Fruit fly (Drosophila melanogaster) whole organism, embryonic: ENCODE data around the gene Sc2.

Experiments
- Abd-B ChIP-seq: fragments of 200-800 bp; sonication (Bioruptor generic); optimal IDR thresholded peaks from 2 replicates; lab custom pipeline; 2018; ENCODE audit warnings: missing biosample characterization, mild to moderate bottlenecking, missing genetic modification characterization, moderate library complexity
- Awh ChIP-seq: fragments of 200-800 bp; sonication (Bioruptor generic); IDR thresholded peaks from 2 replicates; pipeline ENCODE4, ENCODE4 v1.3.6; 2022; ENCODE audit warnings: missing biosample characterization, missing genetic modification characterization
- B-H2 ChIP-seq: fragments of 200-800 bp; sonication (Bioruptor generic); optimal IDR thresholded peaks from 2 replicates; lab custom pipeline; 2018; ENCODE audit warnings: missing biosample characterization, mild to moderate bottlenecking, missing genetic modification characterization
- BEAF-32 ChIP-seq: fragments of 200-800 bp; sonication (Bioruptor generic); optimal IDR thresholded peaks from 3 replicates; lab custom pipeline; 2017; ENCODE audit warnings: missing biosample characterization, missing genetic modification characterization, mild to moderate bottlenecking, moderate library complexity, missing genetic modification reagents
- Bteb2 ChIP-seq: fragments of 200-800 bp; sonication (Bioruptor generic); optimal IDR thresholded peaks from 2 replicates; lab custom pipeline; 2016; ENCODE audit warnings: missing biosample characterization, missing genetic modification characterization
- CG10431 ChIP-seq: fragments of 200-800 bp; sonication (Bioruptor generic); optimal IDR thresholded peaks from 3 replicates; lab custom pipeline; 2018; ENCODE audit warnings: missing biosample characterization, mild to moderate bottlenecking, missing genetic modification characterization
- CG12071 ChIP-seq: fragments of 200-800 bp; sonication (Bioruptor generic); optimal IDR thresholded peaks from 3 replicates; lab custom pipeline; 2018; ENCODE audit warnings: missing biosample characterization, mild to moderate bottlenecking, missing genetic modification characterization
- CG13287 ChIP-seq: fragments of 200-800 bp; sonication (Bioruptor generic); IDR thresholded peaks from 2 replicates; pipeline ENCODE4 v1.3.6; 2022; ENCODE audit warnings: missing biosample characterization, missing genetic modification characterization; ENCODE audit not compliant: partially characterized antibody
- CG15269 ChIP-seq: fragments of 200-800 bp; sonication (Bioruptor generic); optimal IDR thresholded peaks from 2 replicates; lab custom pipeline; 2018; ENCODE audit warnings: missing biosample characterization, mild to moderate bottlenecking, missing genetic modification characterization, moderate library complexity
- CG17912 ChIP-seq: fragments of 200-800 bp; sonication (Bioruptor generic); optimal IDR thresholded peaks from 2 replicates; lab custom pipeline; 2018; ENCODE audit warnings: missing biosample characterization, mild to moderate bottlenecking, missing genetic modification characterization
- CG1792 ChIP-seq: fragments of 200-800 bp; sonication (Bioruptor generic); optimal IDR thresholded peaks from 2 replicates; lab custom pipeline; 2016; ENCODE audit warnings: missing biosample characterization, missing genetic modification characterization
- CG30403 ChIP-seq: fragments of 200-800 bp; sonication (Bioruptor generic); optimal IDR thresholded peaks from 3 replicates; lab custom pipeline; 2016; ENCODE audit warnings: missing biosample characterization, missing genetic modification characterization
- CG34224 ChIP-seq: fragments of 200-800 bp; sonication (Bioruptor generic); IDR thresholded peaks from 3 replicates; pipeline ENCODE4 v1.3.6; 2022; ENCODE audit warnings: missing biosample characterization, missing genetic modification characterization; ENCODE audit not compliant: partially characterized antibody
- CG4424 ChIP-seq: fragments of 200-800 bp; sonication (Bioruptor generic); optimal IDR thresholded peaks from 3 replicates; lab custom pipeline; 2016; ENCODE audit warnings: missing biosample characterization, missing genetic modification characterization
- CG7745 ChIP-seq: fragments of 200-800 bp; sonication (Bioruptor generic); optimal IDR thresholded peaks from 2 replicates; lab custom pipeline; 2018; ENCODE audit warnings: missing biosample characterization, mild to moderate bottlenecking, missing genetic modification characterization, moderate library complexity
- CG8944 ChIP-seq: fragments of 200-800 bp; sonication (Bioruptor generic); optimal IDR thresholded peaks from 3 replicates; lab custom pipeline; 2016; ENCODE audit warnings: missing biosample characterization, missing genetic modification characterization
- D ChIP-seq, 2 experiments: fragments of 200-800 bp in 1 of 2; fragments of >200 bp in 1 of 2; sonication (Bioruptor generic) in 1 of 2; optimal IDR thresholded peaks; 2 replicates in 1 of 2; 3 replicates in 1 of 2; lab custom pipeline; 2017; ENCODE audit warnings: mild to moderate bottlenecking in 1 of 2, missing biosample characterization in 1 of 2, missing genetic modification characterization in 1 of 2, missing genetic modification reagents in 1 of 2
- Eip74EF ChIP-seq, 2 experiments: fragments of 200-800 bp in 1 of 2; fragments of >200 bp in 1 of 2; sonication (Bioruptor generic) in 1 of 2; optimal IDR thresholded peaks; 2 replicates each; lab custom pipeline; 2017 to 2019; ENCODE audit warnings: missing biosample characterization in 2 of 2, missing genetic modification characterization in 2 of 2, mild to moderate bottlenecking in 1 of 2, moderate library complexity in 1 of 2
- H2.0 ChIP-seq: fragments of 200-800 bp; sonication (Bioruptor generic); IDR thresholded peaks from 2 replicates; pipeline ENCODE4 v1.3.6; 2022; ENCODE audit warnings: missing biosample characterization, missing genetic modification characterization
- Hey ChIP-seq: fragments of 200-800 bp; sonication (Bioruptor generic); optimal IDR thresholded peaks from 3 replicates; lab custom pipeline; 2018; ENCODE audit warnings: missing biosample characterization, mild to moderate bottlenecking, missing genetic modification characterization
- Lim3 ChIP-seq: fragments of 200-800 bp; sonication (Bioruptor generic); IDR thresholded peaks from 2 replicates; pipeline ENCODE4 v1.3.6; 2022; ENCODE audit warnings: missing biosample characterization, missing genetic modification characterization
- Opbp ChIP-seq: fragments of 200-800 bp; sonication (Bioruptor generic); IDR thresholded peaks from 3 replicates; pipeline ENCODE4 v1.3.6; 2022; ENCODE audit warnings: missing biosample characterization, missing genetic modification characterization; ENCODE audit not compliant: partially characterized antibody
- Six4 ChIP-seq: fragments of 200-800 bp; sonication (Bioruptor generic); optimal IDR thresholded peaks from 2 replicates; lab custom pipeline; 2016; ENCODE audit warnings: missing biosample characterization, missing genetic modification characterization
- Sox100B ChIP-seq: fragments of 200-800 bp; sonication (Bioruptor generic); optimal IDR thresholded peaks from 3 replicates; lab custom pipeline; 2018; ENCODE audit warnings: missing biosample characterization, mild to moderate bottlenecking, missing genetic modification characterization
- Ssrp ChIP-seq: fragments of 200-800 bp; sonication (Bioruptor generic); optimal IDR thresholded peaks from 2 replicates; lab custom pipeline; 2018; ENCODE audit warnings: missing biosample characterization, mild to moderate bottlenecking, missing genetic modification characterization, moderate library complexity
- Taf1 ChIP-seq: fragments of 200-800 bp; sonication (Bioruptor generic); IDR thresholded peaks from 2 replicates; pipeline ENCODE4 v1.3.6; 2022; ENCODE audit warnings: missing biosample characterization, missing genetic modification characterization
- amos ChIP-seq: fragments of 200-800 bp; sonication (Bioruptor generic); IDR thresholded peaks from 2 replicates; pipeline ENCODE4 v1.3.6; 2022; ENCODE audit warnings: missing biosample characterization, missing genetic modification characterization; ENCODE audit not compliant: partially characterized antibody
- ap ChIP-seq: fragments of 200-800 bp; sonication (Bioruptor generic); IDR thresholded peaks from 2 replicates; pipeline ENCODE4 v1.3.6; 2022; ENCODE audit warnings: missing biosample characterization, missing genetic modification characterization
- ash1 ChIP-seq: fragments of 200-800 bp; sonication (Bioruptor generic); optimal IDR thresholded peaks from 2 replicates; lab custom pipeline; 2018; ENCODE audit warnings: missing biosample characterization, mild to moderate bottlenecking, missing genetic modification characterization
- br ChIP-seq: fragments of >200 bp; optimal IDR thresholded peaks from 2 replicates; lab custom pipeline; 2017
- dmrt99B ChIP-seq: fragments of 200-800 bp; sonication (Bioruptor generic); optimal IDR thresholded peaks from 2 replicates; lab custom pipeline; 2018; ENCODE audit warnings: missing biosample characterization, mild to moderate bottlenecking, missing genetic modification characterization, moderate library complexity
- esg ChIP-seq: fragments of 200-800 bp; sonication (Bioruptor generic); conservative IDR thresholded peaks from 2 replicates; pipeline ENCODE4 v1.3.6; 2022; ENCODE audit warnings: missing biosample characterization, missing genetic modification characterization
- eve ChIP-seq, 2 experiments: fragments of >200 bp; optimal IDR thresholded peaks; 2 replicates each; lab custom pipeline; 2017; ENCODE audit warnings: missing biosample characterization in 2 of 2, missing genetic modification characterization in 2 of 2
- fu2 ChIP-seq: fragments of 200-800 bp; sonication (Bioruptor generic); optimal IDR thresholded peaks from 2 replicates; lab custom pipeline; 2016; ENCODE audit warnings: missing biosample characterization, missing genetic modification characterization
- gro ChIP-seq: fragments of 200-800 bp; sonication (Bioruptor generic); optimal IDR thresholded peaks from 2 replicates; lab custom pipeline; 2016; ENCODE audit warnings: missing biosample characterization, missing genetic modification characterization
- gsb ChIP-seq: fragments of 200-800 bp; sonication (Bioruptor generic); IDR thresholded peaks from 2 replicates; pipeline ENCODE4 v1.3.6; 2022; ENCODE audit warnings: missing biosample characterization, missing genetic modification characterization
- hkb ChIP-seq, 2 experiments: fragments of 200-800 bp in 1 of 2; fragments of >200 bp in 1 of 2; sonication (Bioruptor generic) in 1 of 2; IDR thresholded peaks in 1 of 2; optimal IDR thresholded peaks in 1 of 2; 2 replicates each; pipeline versions ENCODE4 v1.3.6 to Lab custom; 2017 to 2022; ENCODE audit warnings: missing biosample characterization in 1 of 2, missing genetic modification characterization in 1 of 2
- jigr1 ChIP-seq: fragments of 200-800 bp; sonication (Bioruptor generic); IDR thresholded peaks from 3 replicates; pipeline ENCODE4 v1.3.6; 2022; ENCODE audit warnings: missing biosample characterization, missing genetic modification characterization
- lola ChIP-seq, 3 experiments: fragments of >200 bp in 2 of 3; fragments of 200-800 bp in 1 of 3; sonication (Bioruptor generic) in 1 of 3; optimal IDR thresholded peaks; 2 replicates each; lab custom pipeline; 2017 to 2019; ENCODE audit warnings: missing biosample characterization in 3 of 3, missing genetic modification characterization in 3 of 3, mild to moderate bottlenecking in 1 of 3, moderate library complexity in 1 of 3
- nerfin-2 ChIP-seq: fragments of 200-800 bp; sonication (Bioruptor generic); IDR thresholded peaks from 2 replicates; pipeline ENCODE4 v1.3.6; 2022; ENCODE audit warnings: missing biosample characterization, missing genetic modification characterization; ENCODE audit not compliant: partially characterized antibody
- nmo ChIP-seq: fragments of 200-800 bp; sonication (Bioruptor generic); optimal IDR thresholded peaks from 2 replicates; lab custom pipeline; 2018; ENCODE audit warnings: missing biosample characterization, mild to moderate bottlenecking, missing genetic modification characterization, moderate library complexity
- pb ChIP-seq: fragments of 200-800 bp; sonication (Bioruptor generic); optimal IDR thresholded peaks from 3 replicates; lab custom pipeline; 2016; ENCODE audit warnings: missing biosample characterization, missing genetic modification characterization
- ranshi ChIP-seq: fragments of 200-800 bp; sonication (Bioruptor generic); IDR thresholded peaks from 2 replicates; pipeline ENCODE4 v1.3.6; 2022; ENCODE audit warnings: missing biosample characterization, missing genetic modification characterization
- ro ChIP-seq: fragments of 200-800 bp; sonication (Bioruptor generic); IDR thresholded peaks from 2 replicates; pipeline ENCODE4 v1.3.6; 2022; ENCODE audit warnings: missing biosample characterization, missing genetic modification characterization
- sens ChIP-seq: fragments of 200-800 bp; sonication (Bioruptor generic); peaks from one replicate; lab custom pipeline; 2016; ENCODE audit warnings: missing biosample characterization, missing genetic modification characterization
- sim ChIP-seq: fragments of 200-800 bp; sonication (Bioruptor generic); IDR thresholded peaks from 2 replicates; pipeline ENCODE4 v1.3.6; 2022; ENCODE audit warnings: missing biosample characterization, missing genetic modification characterization
- so ChIP-seq: fragments of 200-800 bp; sonication (Bioruptor generic); IDR thresholded peaks from 3 replicates; pipeline ENCODE4 v1.3.6; 2022; ENCODE audit warnings: missing biosample characterization, missing genetic modification characterization
- stc ChIP-seq: fragments of 200-800 bp; sonication (Bioruptor generic); IDR thresholded peaks from 2 replicates; pipeline ENCODE4 v1.3.6; 2022; ENCODE audit warnings: missing biosample characterization, missing genetic modification characterization
- trem ChIP-seq: fragments of 200-800 bp; optimal IDR thresholded peaks from 3 replicates; lab custom pipeline; 2019; ENCODE audit warnings: missing biosample characterization, mild to moderate bottlenecking, missing genetic modification characterization, moderate library complexity
- vnd ChIP-seq: fragments of 200-800 bp; sonication (Bioruptor generic); IDR thresholded peaks from 3 replicates; pipeline ENCODE4 v1.3.6; 2022; ENCODE audit warnings: missing biosample characterization, missing genetic modification characterization; ENCODE audit not compliant: partially characterized antibody

The Sc2 gene

dm6 chr3L:3892154-3892624 lies 11.1 kb upstream of the Sc2 start, which contains the start of gene Fie (continued):
- no peak for TF ChIP-seq Taf1 (GFP tag; lab: Robert Waterston, UW)
- TF ChIP-seq esg (GFP tag; lab: Robert Waterston, UW) = no peak
- no peak for TF ChIP-seq Opbp
- TF ChIP-seq CG4424 (GFP tag; lab: Kevin White, UChicago) = peak; percentile 26
- peak; percentile 64 for TF ChIP-seq Abd-B
- no peak for TF ChIP-seq CG8944 (GFP tag; lab: Kevin White, UChicago)
- no peak for TF ChIP-seq CG7745
- TF ChIP-seq ash1 (GFP tag; lab: Kevin White, UChicago) = no peak
- no peak for TF ChIP-seq ranshi (GFP tag; lab: Robert Waterston, UW)
- no peak for TF ChIP-seq nerfin-2 (GFP tag; lab: Robert Waterston, UW)
- no peak for TF ChIP-seq CG13287 (GFP tag; lab: Robert Waterston, UW)
- 0 out of 2 replicates have a peak, but pooled peaks have one; percentile 16 for TF ChIP-seq Awh (GFP tag; lab: Robert Waterston, UW)
- TF ChIP-seq BEAF-32 (GFP tag; lab: Kevin White, UChicago) = no peak
- TF ChIP-seq B-H2 = peak; percentile 13
- TF ChIP-seq CG1792 (GFP tag; lab: Kevin White, UChicago) = no peak
- TF ChIP-seq CG30403 (GFP tag; lab: Kevin White, UChicago) = peak; percentile 71
- 0 out of 3 replicates have a peak, but pooled peaks have one; percentile 56 for TF ChIP-seq so (GFP tag; lab: Robert Waterston, UW)
- no peak for TF ChIP-seq CG17912 (GFP tag; lab: Kevin White, UChicago)
- no peak for TF ChIP-seq Six4 (GFP tag; lab: Kevin White, UChicago)
- peak; percentile 79 for TF ChIP-seq nmo (GFP tag; lab: Kevin White, UChicago)
- TF ChIP-seq Bteb2 = peak; percentile 8
- TF ChIP-seq eve (GFP tag; optimal IDR thresholded peaks at IDR 0.05; lab: Kevin White, UChicago) = no peak
- TF ChIP-seq Eip74EF (GFP tag; optimal IDR thresholded peaks at IDR 0.05; lab: Kevin White, UChicago) = no peak
- TF ChIP-seq CG34224 (GFP tag; lab: Robert Waterston, UW) = no peak
- TF ChIP-seq Sox100B (GFP tag; lab: Kevin White, UChicago) = peak; percentile 67
- no peak for TF ChIP-seq fu2 (GFP tag; lab: Kevin White, UChicago)
- TF ChIP-seq amos (GFP tag; lab: Robert Waterston, UW) = no peak
- no peak for TF ChIP-seq D (optimal IDR thresholded peaks at IDR 0.05; lab: Kevin White, UChicago)
- peak; percentile 35 for TF ChIP-seq D (GFP tag; optimal IDR thresholded peaks at IDR 0.05; lab: Kevin White, UChicago)
- TF ChIP-seq pb (GFP tag; lab: Kevin White, UChicago) = no peak
- TF ChIP-seq lola (GFP tag; optimal IDR thresholded peaks at IDR 0.05; lab: Kevin White, UChicago) = peak in 1 of 3 experiments; percentile 31
- no peak for TF ChIP-seq br (lab: Kevin White, UChicago)
- peak; percentile 33 for TF ChIP-seq CG12071 (GFP tag; lab: Kevin White, UChicago)
- TF ChIP-seq vnd (GFP tag; lab: Robert Waterston, UW) = no peak
- no peak for TF ChIP-seq ro (GFP tag; lab: Robert Waterston, UW)
- peak; percentile 66 for TF ChIP-seq Ssrp (tag; lab: Kevin White, UChicago)
- TF ChIP-seq sens (GFP tag; lab: Kevin White, UChicago) = peak; percentile 85
- TF ChIP-seq jigr1 (GFP tag; lab: Robert Waterston, UW) = no peak
- no peak for TF ChIP-seq Lim3 (GFP tag; lab: Robert Waterston, UW)
- no peak for TF ChIP-seq gro
- no peak for TF ChIP-seq Hey (tag; lab: Kevin White, UChicago)
- no peak for TF ChIP-seq sim
- TF ChIP-seq CG15269 (tag; lab: Kevin White, UChicago) = peak; percentile 78
- no peak for TF ChIP-seq CG10431 (GFP tag; lab: Kevin White, UChicago)
- no peak for TF ChIP-seq ap (GFP tag; lab: Robert Waterston, UW)
- TF ChIP-seq gsb (GFP tag; lab: Robert Waterston, UW) = no peak
- no peak for TF ChIP-seq trem (tag; lab: Kevin White, UChicago)
- TF ChIP-seq stc (GFP tag; lab: Robert Waterston, UW) = no peak; the same call in 1 of the 2 replicates
- no peak for TF ChIP-seq hkb (optimal IDR thresholded peaks at IDR 0.05; lab: Kevin White, UChicago)
- peak; percentile 53 for TF ChIP-seq hkb (GFP tag; IDR thresholded peaks at IDR 0.05; lab: Robert Waterston, UW)
- peak; percentile 69 for TF ChIP-seq dmrt99B (tag; lab: Kevin White, UChicago)
- no peak for TF ChIP-seq H2.0 (GFP tag; lab: Robert Waterston, UW)
